Worm (Caenorhabditis elegans) whole organism, L4/young adult: ENCODE measurements around the gene acdh-13.

Experiments used
- W03F9.2 ChIP-seq: fragments of 150-350 bp; optimal IDR thresholded peaks from 2 replicates; lab custom pipeline; 2014; ENCODE audit warnings: missing biosample characterization, missing genetic modification characterization
- dao-5 ChIP-seq: sonication (generic microtip); optimal IDR thresholded peaks from 2 replicates; lab custom pipeline; 2016; ENCODE audit warnings: missing genotype, missing genetic modification characterization, moderate library complexity, missing compliant biosample characterization
- him-1 ChIP-seq: sonication (generic microtip); optimal IDR thresholded peaks from 2 replicates; lab custom pipeline; 2016; ENCODE audit warnings: missing genotype, missing genetic modification reagents, missing genetic modification characterization, missing compliant biosample characterization

acdh-13 gene

ce11 chrIV:8528345-8528744 is 29.7 kb upstream of the acdh-13 start:
- TF ChIP-seq him-1 (tag; lab: Kevin White, UChicago) = no peak
- TF ChIP-seq W03F9.2 (tag; lab: Kevin White, UChicago) = no peak
- TF ChIP-seq dao-5 (tag; lab: Kevin White, UChicago) = no peak

ce11 chrIV:8527598-8528012 is 29.0 kb upstream of the acdh-13 start:
- TF ChIP-seq dao-5 (tag; lab: Kevin White, UChicago) = no peak
- peak; percentile 58 for TF ChIP-seq W03F9.2 (tag; lab: Kevin White, UChicago)

- TF ChIP-seq him-1 (tag; lab: Kevin White, UChicago) (no peak), W03F9.2 (tag; lab: Kevin White, UChicago) (no peak), dao-5 (tag; lab: Kevin White, UChicago) (no peak)
These were observed 28.0 kb upstream of the acdh-13 start for ce11 chrIV:8526579-8526978.

- no peak for TF ChIP-seq W03F9.2 (tag; lab: Kevin White, UChicago)
- TF ChIP-seq dao-5 (tag; lab: Kevin White, UChicago) = no peak
- no peak for TF ChIP-seq him-1 (tag; lab: Kevin White, UChicago)
These were observed 27.4 kb upstream of the acdh-13 start for ce11 chrIV:8526050-8526449.

ce11 chrIV:8523981-8524380 is 25.4 kb upstream of the acdh-13 start:
- TF ChIP-seq him-1 (tag; lab: Kevin White, UChicago) = no peak
- TF ChIP-seq W03F9.2 (tag; lab: Kevin White, UChicago) = no peak
- no peak for TF ChIP-seq dao-5 (tag; lab: Kevin White, UChicago)

- no peak for TF ChIP-seq W03F9.2 (tag; lab: Kevin White, UChicago)
- no peak for TF ChIP-seq dao-5 (tag; lab: Kevin White, UChicago)
- TF ChIP-seq him-1 (tag; lab: Kevin White, UChicago) = no peak
These were observed 22.0 kb upstream of the acdh-13 start, which contains the start of gene pkg-2 for ce11 chrIV:8520594-8520993. TSS of gene pkg-2 (plus strand) at chrIV:8520894.

- TF ChIP-seq W03F9.2 (tag; lab: Kevin White, UChicago) = no peak
These were observed 21.3 kb upstream of the acdh-13 start for ce11 chrIV:8519949-8520348.

ce11 chrIV:8514546-8514945 is 15.9 kb upstream of the acdh-13 start:
- TF ChIP-seq dao-5 (tag; lab: Kevin White, UChicago) (no peak), W03F9.2 (tag; lab: Kevin White, UChicago) (no peak), him-1 (tag; lab: Kevin White, UChicago) (no peak)

- TF ChIP-seq dao-5 (tag; lab: Kevin White, UChicago) = no peak
- no peak for TF ChIP-seq him-1 (tag; lab: Kevin White, UChicago)
- no peak for TF ChIP-seq W03F9.2 (tag; lab: Kevin White, UChicago)
These were observed 15.0 kb upstream of the acdh-13 start, which contains the start of gene cks-1 for ce11 chrIV:8513619-8514018. TSS of gene cks-1 (plus strand) at chrIV:8513919.

ce11 chrIV:8512679-8513078 is 14.1 kb upstream of the acdh-13 start, which contains the start of gene C09G4.4:
TSS of gene C09G4.4 (plus strand) at chrIV:8512979.
- TF ChIP-seq dao-5 (tag; lab: Kevin White, UChicago) (no peak), him-1 (tag; lab: Kevin White, UChicago) (no peak), W03F9.2 (tag; lab: Kevin White, UChicago) (no peak)

- TF ChIP-seq dao-5 (tag; lab: Kevin White, UChicago) = no peak
- TF ChIP-seq W03F9.2 (tag; lab: Kevin White, UChicago) = peak; percentile 70
These were observed 12.4 kb upstream of the acdh-13 start, which contains the start of gene mes-6 for ce11 chrIV:8511056-8511455. TSS of gene mes-6 (plus strand) at chrIV:8511284.

- TF ChIP-seq dao-5 (tag; lab: Kevin White, UChicago) (no peak), W03F9.2 (tag; lab: Kevin White, UChicago) (peak; percentile 26), him-1 (tag; lab: Kevin White, UChicago) (no peak)
These were observed 11.9 kb upstream of the acdh-13 start, which contains the start of gene tag-77 for ce11 chrIV:8510534-8510933. TSS of gene tag-77 (minus strand) at chrIV:8510548.

ce11 chrIV:8506034-8506433 is 7.4 kb upstream of the acdh-13 start:
- TF ChIP-seq him-1 (tag; lab: Kevin White, UChicago) (no peak), dao-5 (tag; lab: Kevin White, UChicago) (no peak), W03F9.2 (tag; lab: Kevin White, UChicago) (no peak)

- no peak for TF ChIP-seq W03F9.2 (tag; lab: Kevin White, UChicago)
- TF ChIP-seq dao-5 (tag; lab: Kevin White, UChicago) = no peak
These were observed 2.8 kb upstream of the acdh-13 start, which contains the start of gene C28C12.1 for ce11 chrIV:8501382-8501781. TSS of gene C28C12.1 (plus strand) at chrIV:8501682.
